Worm (Caenorhabditis elegans): Measurements from ENCODE around the gene mrpl-20.

DNA sequence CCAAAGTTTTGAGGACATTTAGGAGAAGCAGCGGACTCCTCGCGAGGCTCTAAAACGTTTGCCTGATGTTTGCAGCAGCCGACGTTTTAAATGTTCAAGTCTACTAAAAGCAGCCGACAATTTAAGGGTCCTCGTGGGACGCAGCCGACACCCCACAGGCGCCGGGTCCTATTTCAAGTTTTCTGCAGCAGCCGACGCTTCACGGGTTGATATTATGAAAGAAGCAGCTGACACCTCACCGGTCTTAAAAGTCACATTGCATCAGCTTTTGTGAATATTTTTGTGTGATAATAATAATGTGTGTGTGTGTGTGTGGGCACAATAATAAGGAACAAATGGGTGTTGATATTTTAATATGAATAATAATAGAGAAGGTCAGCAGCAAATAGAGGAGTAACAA lies 40.1 kb upstream of the mrpl-20 start:
- TF ChIP-seq egl-27 (tag; optimal IDR thresholded peaks at IDR 0.05) = no peak
- no peak for TF ChIP-seq nhr-28 (tag; optimal IDR thresholded peaks at IDR 0.05)
- TF ChIP-seq nhr-11 (tag; optimal IDR thresholded peaks at IDR 0.05) = no peak
- no peak for TF ChIP-seq skn-1 (tag; optimal IDR thresholded peaks at IDR 0.05)
- TF ChIP-seq ztf-11 (tag; optimal IDR thresholded peaks at IDR 0.05) = no peak
- TF ChIP-seq nhr-237 (tag; optimal IDR thresholded peaks at IDR 0.05) = no peak
- no peak for TF ChIP-seq grh-1 (GFP tag; IDR thresholded peaks at IDR 0.05)

All from whole organism, L1 larva.